Worm (Caenorhabditis elegans): ENCODE measurements around the gene F39F10.2.

F39F10.2 gene

ce11 chrX:16928087-16928486, 33.4 kb downstream of the F39F10.2 start (continued):
- TF ChIP-seq lin-15B (tag; optimal IDR thresholded peaks at IDR 0.05) (no peak), unc-86 (tag; optimal IDR thresholded peaks at IDR 0.05) (peak; percentile 20), ama-1 (optimal IDR thresholded peaks at IDR 0.05) (no peak), efl-1 (optimal IDR thresholded peaks at IDR 0.05) (no peak), efl-1 (GFP tag; optimal IDR thresholded peaks at IDR 0.05 in 1 of 2) (no peak), lin-14 (GFP tag; optimal IDR thresholded peaks at IDR 0.05) (no peak), pqm-1 (tag; optimal IDR thresholded peaks at IDR 0.05) (no peak), nhr-28 (tag; optimal IDR thresholded peaks at IDR 0.05) (no peak), pag-3 (tag; optimal IDR thresholded peaks at IDR 0.05; ENCODE audit: borderline replicate concordance, insufficient read depth) (no peak), nhr-77 (tag; optimal IDR thresholded peaks at IDR 0.05) (no peak), ceh-8 (GFP tag; optimal IDR thresholded peaks at IDR 0.05) (peak; percentile 11), mep-1 (tag; optimal IDR thresholded peaks at IDR 0.05) (peak; percentile 60), xbp-1 (tag; optimal IDR thresholded peaks at IDR 0.05) (no peak), nhr-20 (tag; optimal IDR thresholded peaks at IDR 0.05) (peak; percentile 26), swsn-7 (tag; optimal IDR thresholded peaks at IDR 0.05) (peak; percentile 33), nhr-19 (GFP tag; conservative IDR thresholded peaks at IDR 0.05) (peak; percentile 41), F16B12.6 (tag; optimal IDR thresholded peaks at IDR 0.05) (no peak), hlh-4 (tag; optimal IDR thresholded peaks at IDR 0.05) (no peak), ceh-88 (GFP tag; IDR thresholded peaks at IDR 0.05) (no peak), nhr-47 (tag; optimal IDR thresholded peaks at IDR 0.05) (peak; percentile 61), lin-39 (tag; optimal IDR thresholded peaks at IDR 0.05) (no peak), mef-2 (tag; optimal IDR thresholded peaks at IDR 0.05) (no peak), isw-1 (GFP tag; IDR thresholded peaks at IDR 0.05) (no peak), lin-35 (GFP tag; optimal IDR thresholded peaks at IDR 0.05) (peak; percentile 23 to 34), nhr-84 (tag; optimal IDR thresholded peaks at IDR 0.05) (no peak), snu-23 (GFP tag; optimal IDR thresholded peaks at IDR 0.05) (peak; percentile 50), fkh-8 (tag; optimal IDR thresholded peaks at IDR 0.05) (peak; percentile 64), nhr-71 (tag; optimal IDR thresholded peaks at IDR 0.05) (peak; percentile 53), hlh-17 (GFP tag; optimal IDR thresholded peaks at IDR 0.05; ENCODE audit: borderline replicate concordance) (no peak), efl-3 (GFP tag; optimal IDR thresholded peaks at IDR 0.05) (no peak), C16A3.4 (tag; optimal IDR thresholded peaks at IDR 0.05) (peak; percentile 35), unc-62 (GFP tag; optimal IDR thresholded peaks at IDR 0.05) (no peak), fkh-10 (GFP tag; optimal IDR thresholded peaks at IDR 0.05) (peak; percentile 29), sup-37 (GFP tag; optimal IDR thresholded peaks at IDR 0.05) (no peak), hpl-2 (GFP tag; optimal IDR thresholded peaks at IDR 0.05) (no peak), nhr-237 (tag; optimal IDR thresholded peaks at IDR 0.05) (no peak), C04F5.9 (tag; optimal IDR thresholded peaks at IDR 0.05) (no peak), ceh-63 (GFP tag; optimal IDR thresholded peaks at IDR 0.05) (no peak)

DNA sequence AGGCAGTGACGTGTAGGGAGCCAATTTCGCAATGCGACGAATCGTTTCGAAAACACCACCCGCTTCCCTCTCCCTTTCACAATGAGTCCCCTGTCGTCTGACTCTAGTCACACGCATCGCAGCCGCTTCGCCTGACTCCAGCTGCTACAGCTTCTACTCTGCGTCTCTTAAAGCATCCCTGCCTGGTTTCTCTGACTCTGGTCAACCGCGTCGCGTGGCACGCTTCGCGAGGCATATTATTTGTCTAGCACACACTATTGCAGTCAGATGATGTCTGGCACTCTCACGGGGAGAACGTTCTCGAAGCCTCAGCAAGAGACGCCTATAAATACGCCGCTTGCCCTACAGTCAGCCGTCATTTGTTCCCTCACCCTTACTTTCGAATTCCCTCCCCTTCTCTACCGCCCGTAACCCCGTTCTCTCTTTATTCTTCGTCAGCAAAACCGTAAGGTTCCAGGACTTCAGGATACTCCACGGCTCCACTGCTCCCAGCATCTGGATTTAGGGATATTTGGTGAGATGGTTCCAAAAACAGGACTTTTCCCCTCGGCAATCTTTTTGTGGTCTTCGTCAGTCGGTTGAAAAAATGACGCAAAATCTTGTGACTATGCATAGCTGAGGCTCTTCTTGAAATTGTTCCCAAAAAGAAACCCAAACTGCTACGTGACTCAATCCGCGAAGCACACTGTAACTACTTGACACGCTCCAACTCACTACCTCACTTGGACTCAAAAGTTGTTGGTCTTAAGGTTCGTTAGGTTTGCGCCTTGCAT, 35.1 kb downstream of the F39F10.2 start:
- TF ChIP-seq nhr-76 (tag; optimal IDR thresholded peaks at IDR 0.05) (peak; percentile 89), hlh-4 (tag; optimal IDR thresholded peaks at IDR 0.05) (no peak), nhr-19 (GFP tag; conservative IDR thresholded peaks at IDR 0.05) (peak; percentile 96), zip-4 (GFP tag; optimal IDR thresholded peaks at IDR 0.05) (peak; percentile 97), sox-4 (tag; optimal IDR thresholded peaks at IDR 0.05) (peak; percentile 90), C04F5.9 (tag; optimal IDR thresholded peaks at IDR 0.05) (peak; percentile 84), hlh-17 (GFP tag; optimal IDR thresholded peaks at IDR 0.05; ENCODE audit: borderline replicate concordance) (no peak), nhr-77 (tag; optimal IDR thresholded peaks at IDR 0.05) (peak; percentile 99), irx-1 (tag; optimal IDR thresholded peaks at IDR 0.05) (peak; percentile 94), sptf-1 (tag; optimal IDR thresholded peaks at IDR 0.05) (no peak), ceh-8 (GFP tag; optimal IDR thresholded peaks at IDR 0.05) (peak; percentile 92), efl-3 (GFP tag; optimal IDR thresholded peaks at IDR 0.05) (no peak), dpl-1 (GFP tag; optimal IDR thresholded peaks at IDR 0.05) (peak; percentile 55 to 72 (median 68)), rnt-1 (tag; optimal IDR thresholded peaks at IDR 0.05) (peak; percentile 84), mdl-1 (tag; optimal IDR thresholded peaks at IDR 0.05) (peak; percentile 82 to 99), pqm-1 (tag; optimal IDR thresholded peaks at IDR 0.05) (peak; percentile 50), lin-35 (GFP tag; optimal IDR thresholded peaks at IDR 0.05) (peak; percentile 81 to 92), snu-23 (GFP tag; optimal IDR thresholded peaks at IDR 0.05) (peak; percentile 99), blmp-1 (tag; optimal IDR thresholded peaks at IDR 0.05) (peak; percentile 90), jun-1 (tag; optimal IDR thresholded peaks at IDR 0.05) (peak; percentile 99), ceh-63 (GFP tag; optimal IDR thresholded peaks at IDR 0.05) (no peak), nhr-71 (tag; optimal IDR thresholded peaks at IDR 0.05) (peak; percentile 100), hpl-2 (GFP tag; optimal IDR thresholded peaks at IDR 0.05) (peak; percentile 84), lin-39 (tag; optimal IDR thresholded peaks at IDR 0.05) (peak; percentile 79), snpc-4 (tag; optimal IDR thresholded peaks at IDR 0.05) (peak; percentile 90), lin-13 (GFP tag; optimal IDR thresholded peaks at IDR 0.05) (peak; percentile 99), lin-15B (tag; optimal IDR thresholded peaks at IDR 0.05) (peak; percentile 33)
